Fruit fly (Drosophila melanogaster) whole organism, embryonic: ENCODE results near the gene mop.

Source experiments
- Bdp1 ChIP-seq: fragments of 200-800 bp; sonication (Bioruptor generic); optimal IDR thresholded peaks from 3 replicates; lab custom pipeline; 2016; ENCODE audit warnings: missing biosample characterization, missing genetic modification characterization
- CG10147 ChIP-seq: fragments of 200-800 bp; sonication (Bioruptor generic); optimal IDR thresholded peaks from 2 replicates; lab custom pipeline; 2019; ENCODE audit warnings: missing biosample characterization, mild to moderate bottlenecking, missing genetic modification characterization, moderate library complexity
- CG10654 ChIP-seq: fragments of 200-800 bp; sonication (Bioruptor generic); optimal IDR thresholded peaks from 2 replicates; lab custom pipeline; 2016; ENCODE audit warnings: missing biosample characterization, missing genetic modification characterization
- CG12071 ChIP-seq: fragments of 200-800 bp; sonication (Bioruptor generic); optimal IDR thresholded peaks from 3 replicates; lab custom pipeline; 2018; ENCODE audit warnings: missing biosample characterization, mild to moderate bottlenecking, missing genetic modification characterization
- CG15514 ChIP-seq: fragments of 200-800 bp; sonication (Bioruptor generic); optimal IDR thresholded peaks from 3 replicates; lab custom pipeline; 2017; ENCODE audit warnings: missing biosample characterization, missing genetic modification characterization, mild to moderate bottlenecking, moderate library complexity, missing genetic modification reagents
- CG16863 ChIP-seq: fragments of 200-800 bp; sonication (Bioruptor generic); optimal IDR thresholded peaks from 3 replicates; lab custom pipeline; 2016; ENCODE audit warnings: missing biosample characterization, missing genetic modification characterization
- CG17186 ChIP-seq: fragments of 200-800 bp; sonication (Bioruptor generic); optimal IDR thresholded peaks from 3 replicates; lab custom pipeline; 2017; ENCODE audit warnings: missing biosample characterization, missing genetic modification reagents, missing genetic modification characterization
- CG18599 ChIP-seq: fragments of 200-800 bp; sonication (Bioruptor generic); optimal IDR thresholded peaks from 3 replicates; lab custom pipeline; 2017; ENCODE audit warnings: missing biosample characterization, missing genetic modification characterization, mild to moderate bottlenecking, moderate library complexity, missing genetic modification reagents
- CG2199 ChIP-seq: fragments of 200-800 bp; sonication (Bioruptor generic); IDR thresholded peaks from 3 replicates; pipeline ENCODE4 v1.3.6; 2022; ENCODE audit warnings: missing biosample characterization, missing genetic modification characterization
- CG3726 ChIP-seq: fragments of 200-800 bp; sonication (Bioruptor generic); IDR thresholded peaks from 3 replicates; pipeline ENCODE4, ENCODE4 v1.3.6; 2022; ENCODE audit warnings: missing biosample characterization, missing genetic modification characterization
- CG6654 ChIP-seq: fragments of 200-800 bp; sonication (Bioruptor generic); optimal IDR thresholded peaks from 2 replicates; lab custom pipeline; 2017; ENCODE audit warnings: missing biosample characterization, mild to moderate bottlenecking, missing genetic modification characterization
- CG6791 ChIP-seq: fragments of 200-800 bp; sonication (Bioruptor generic); IDR thresholded peaks from 3 replicates; pipeline ENCODE4 v1.3.6; 2022; ENCODE audit warnings: missing biosample characterization, missing genetic modification characterization; ENCODE audit not compliant: partially characterized antibody
- CG7839 ChIP-seq: fragments of 200-800 bp; sonication (Bioruptor generic); optimal IDR thresholded peaks from 3 replicates; lab custom pipeline; 2018; ENCODE audit warnings: missing biosample characterization, mild to moderate bottlenecking, missing genetic modification characterization, moderate library complexity
- CG7928 ChIP-seq: fragments of 200-800 bp; sonication (Bioruptor generic); optimal IDR thresholded peaks from 2 replicates; lab custom pipeline; 2017; ENCODE audit warnings: missing biosample characterization, mild to moderate bottlenecking, missing genetic modification characterization
- CG8388 ChIP-seq: fragments of 200-800 bp; sonication (Bioruptor generic); optimal IDR thresholded peaks from 2 replicates; lab custom pipeline; 2019; ENCODE audit warnings: missing biosample characterization, mild to moderate bottlenecking, missing genetic modification characterization, moderate library complexity
- CG9817 ChIP-seq: fragments of 200-800 bp; sonication (Bioruptor generic); optimal IDR thresholded peaks from 2 replicates; lab custom pipeline; 2018; ENCODE audit warnings: missing biosample characterization, mild to moderate bottlenecking, missing genetic modification characterization, moderate library complexity
- CG9932 ChIP-seq: fragments of 200-800 bp; sonication (Bioruptor generic); IDR thresholded peaks from 2 replicates; pipeline ENCODE4 v1.3.6; 2022; ENCODE audit warnings: missing biosample characterization, missing genetic modification characterization
- CHES-1-like ChIP-seq: fragments of 200-800 bp; sonication (Bioruptor generic); optimal IDR thresholded peaks from 2 replicates; lab custom pipeline; 2016; ENCODE audit warnings: missing biosample characterization, missing genetic modification characterization
- Dad ChIP-seq: fragments of 200-800 bp; sonication (Bioruptor generic); optimal IDR thresholded peaks from 3 replicates; lab custom pipeline; 2016; ENCODE audit warnings: missing biosample characterization, missing genetic modification characterization
- Dek ChIP-seq: fragments of 200-800 bp; sonication (Bioruptor generic); optimal IDR thresholded peaks from 3 replicates; lab custom pipeline; 2019; ENCODE audit warnings: missing biosample characterization, mild to moderate bottlenecking, missing genetic modification characterization, moderate library complexity
- Drgx ChIP-seq: fragments of 200-800 bp; sonication (Bioruptor generic); IDR thresholded peaks from 2 replicates; pipeline ENCODE4 v1.3.6; 2022; ENCODE audit warnings: missing biosample characterization, missing genetic modification characterization
- Eip74EF ChIP-seq, 2 experiments: fragments of 200-800 bp in 1 of 2; fragments of >200 bp in 1 of 2; sonication (Bioruptor generic) in 1 of 2; optimal IDR thresholded peaks; 2 replicates each; lab custom pipeline; 2017 to 2019; ENCODE audit warnings: missing biosample characterization in 2 of 2, missing genetic modification characterization in 2 of 2, mild to moderate bottlenecking in 1 of 2, moderate library complexity in 1 of 2
- Elba2 ChIP-seq: fragments of 200-800 bp; sonication (Bioruptor generic); optimal IDR thresholded peaks from 3 replicates; lab custom pipeline; 2016; ENCODE audit warnings: missing biosample characterization, missing genetic modification characterization
- HLH3B ChIP-seq: fragments of 200-800 bp; sonication (Bioruptor generic); IDR thresholded peaks from 2 replicates; pipeline ENCODE4 v1.3.6; 2022; ENCODE audit warnings: missing biosample characterization, missing genetic modification characterization
- Hsf ChIP-seq: fragments of 200-800 bp; sonication (Bioruptor generic); optimal IDR thresholded peaks from 3 replicates; lab custom pipeline; 2016; ENCODE audit warnings: missing biosample characterization, missing genetic modification characterization
- Med ChIP-seq: fragments of 200-800 bp; sonication (Bioruptor generic); peaks from one replicate; lab custom pipeline; 2016; ENCODE audit warnings: missing biosample characterization, missing genetic modification characterization, mild to moderate bottlenecking, inconsistent platforms, moderate library complexity
- Rx ChIP-seq: fragments of 200-800 bp; sonication (Bioruptor generic); IDR thresholded peaks from 2 replicates; pipeline ENCODE4 v1.3.6; 2022; ENCODE audit warnings: missing biosample characterization, missing genetic modification characterization
- Taf1 ChIP-seq: fragments of 200-800 bp; sonication (Bioruptor generic); IDR thresholded peaks from 2 replicates; pipeline ENCODE4 v1.3.6; 2022; ENCODE audit warnings: missing biosample characterization, missing genetic modification characterization
- Xrp1 ChIP-seq: fragments of 200-800 bp; sonication (Bioruptor generic); IDR thresholded peaks from 2 replicates; pipeline ENCODE4 v1.3.6; 2022; ENCODE audit warnings: missing biosample characterization, missing genetic modification characterization
- corto ChIP-seq: fragments of 200-800 bp; sonication (Bioruptor generic); optimal IDR thresholded peaks from 2 replicates; lab custom pipeline; 2016; ENCODE audit warnings: missing biosample characterization, mild to moderate bottlenecking, missing genetic modification characterization, moderate library complexity
- dimm ChIP-seq: fragments of 200-800 bp; sonication (Bioruptor generic); IDR thresholded peaks from 2 replicates; pipeline ENCODE4 v1.3.6; 2022; ENCODE audit warnings: missing biosample characterization, missing genetic modification characterization
- dmrt99B ChIP-seq: fragments of 200-800 bp; sonication (Bioruptor generic); optimal IDR thresholded peaks from 2 replicates; lab custom pipeline; 2018; ENCODE audit warnings: missing biosample characterization, mild to moderate bottlenecking, missing genetic modification characterization, moderate library complexity
- fd3F ChIP-seq: fragments of 200-800 bp; sonication (Bioruptor generic); optimal IDR thresholded peaks from 2 replicates; lab custom pipeline; 2018; ENCODE audit warnings: missing biosample characterization, mild to moderate bottlenecking, missing genetic modification characterization, moderate library complexity
- gfzf ChIP-seq: fragments of 200-800 bp; sonication (Bioruptor generic); optimal IDR thresholded peaks from 2 replicates; lab custom pipeline; 2016; ENCODE audit warnings: missing biosample characterization, mild to moderate bottlenecking, missing genetic modification characterization, moderate library complexity
- hb ChIP-seq: fragments of 200-800 bp; sonication (Bioruptor generic); IDR thresholded peaks from 3 replicates; pipeline ENCODE4 v1.3.6; 2022; ENCODE audit warnings: missing biosample characterization, missing genetic modification characterization; ENCODE audit not compliant: partially characterized antibody
- klu ChIP-seq: fragments of 200-800 bp; sonication (Bioruptor generic); IDR thresholded peaks from 2 replicates; pipeline ENCODE4 v1.3.6; 2022; ENCODE audit warnings: missing biosample characterization, missing genetic modification characterization
- maf-S ChIP-seq: fragments of 200-800 bp; sonication (Bioruptor generic); optimal IDR thresholded peaks from 2 replicates; lab custom pipeline; 2016; ENCODE audit warnings: missing biosample characterization, missing genetic modification characterization
- pfk ChIP-seq: fragments of 200-800 bp; sonication (Bioruptor generic); optimal IDR thresholded peaks from 2 replicates; lab custom pipeline; 2018; ENCODE audit warnings: missing biosample characterization, mild to moderate bottlenecking, missing genetic modification characterization, moderate library complexity
- pho ChIP-seq: fragments of 200-800 bp; sonication (Bioruptor generic); optimal IDR thresholded peaks from 2 replicates; lab custom pipeline; 2016; ENCODE audit warnings: missing biosample characterization, missing genetic modification characterization
- pita ChIP-seq: fragments of 200-800 bp; sonication (Bioruptor generic); optimal IDR thresholded peaks from 2 replicates; lab custom pipeline; 2017; ENCODE audit warnings: missing biosample characterization, mild to moderate bottlenecking, missing genetic modification characterization
- slou ChIP-seq: fragments of 200-800 bp; sonication (Bioruptor generic); optimal IDR thresholded peaks from 3 replicates; lab custom pipeline; 2016; ENCODE audit warnings: missing biosample characterization, missing genetic modification characterization
- slp2 ChIP-seq: fragments of 200-800 bp; sonication (Bioruptor generic); optimal IDR thresholded peaks from 2 replicates; lab custom pipeline; 2016; ENCODE audit warnings: missing biosample characterization, missing genetic modification characterization
- so ChIP-seq: fragments of 200-800 bp; sonication (Bioruptor generic); IDR thresholded peaks from 3 replicates; pipeline ENCODE4 v1.3.6; 2022; ENCODE audit warnings: missing biosample characterization, missing genetic modification characterization
- ssp ChIP-seq: fragments of 200-800 bp; sonication (Bioruptor generic); IDR thresholded peaks from 2 replicates; pipeline ENCODE4 v1.3.6; 2022; ENCODE audit warnings: missing biosample characterization, missing genetic modification characterization
- sug ChIP-seq: fragments of 200-800 bp; optimal IDR thresholded peaks from 2 replicates; lab custom pipeline; 2019; ENCODE audit warnings: missing biosample characterization, mild to moderate bottlenecking, missing genetic modification characterization, moderate library complexity
- zen ChIP-seq: fragments of 200-800 bp; sonication (Bioruptor generic); optimal IDR thresholded peaks from 3 replicates; lab custom pipeline; 2018; ENCODE audit warnings: missing biosample characterization, mild to moderate bottlenecking, missing genetic modification characterization, moderate library complexity
- zf30C ChIP-seq: fragments of 200-800 bp; sonication (Bioruptor generic); optimal IDR thresholded peaks from 3 replicates; lab custom pipeline; 2018; ENCODE audit warnings: missing biosample characterization, mild to moderate bottlenecking, missing genetic modification characterization

mop gene

dm6 chr3L:14803236-14803635 is 27.3 kb upstream of the mop start, which contains the start of gene gnu (continued):
- TF ChIP-seq Elba2 (peak; percentile 76), so (GFP tag; lab: Robert Waterston, UW) (no peak), Dad (GFP tag; lab: Kevin White, UChicago) (no peak), CG12071 (GFP tag; lab: Kevin White, UChicago) (no peak), CG15514 (GFP tag; lab: Kevin White, UChicago) (no peak), CG10147 (GFP tag; lab: Kevin White, UChicago) (no peak), HLH3B (GFP tag; lab: Robert Waterston, UW) (no peak), gfzf (GFP tag; lab: Kevin White, UChicago) (peak; percentile 39), zen (tag; lab: Kevin White, UChicago) (peak; percentile 75), klu (GFP tag; lab: Robert Waterston, UW) (no peak)

DNA sequence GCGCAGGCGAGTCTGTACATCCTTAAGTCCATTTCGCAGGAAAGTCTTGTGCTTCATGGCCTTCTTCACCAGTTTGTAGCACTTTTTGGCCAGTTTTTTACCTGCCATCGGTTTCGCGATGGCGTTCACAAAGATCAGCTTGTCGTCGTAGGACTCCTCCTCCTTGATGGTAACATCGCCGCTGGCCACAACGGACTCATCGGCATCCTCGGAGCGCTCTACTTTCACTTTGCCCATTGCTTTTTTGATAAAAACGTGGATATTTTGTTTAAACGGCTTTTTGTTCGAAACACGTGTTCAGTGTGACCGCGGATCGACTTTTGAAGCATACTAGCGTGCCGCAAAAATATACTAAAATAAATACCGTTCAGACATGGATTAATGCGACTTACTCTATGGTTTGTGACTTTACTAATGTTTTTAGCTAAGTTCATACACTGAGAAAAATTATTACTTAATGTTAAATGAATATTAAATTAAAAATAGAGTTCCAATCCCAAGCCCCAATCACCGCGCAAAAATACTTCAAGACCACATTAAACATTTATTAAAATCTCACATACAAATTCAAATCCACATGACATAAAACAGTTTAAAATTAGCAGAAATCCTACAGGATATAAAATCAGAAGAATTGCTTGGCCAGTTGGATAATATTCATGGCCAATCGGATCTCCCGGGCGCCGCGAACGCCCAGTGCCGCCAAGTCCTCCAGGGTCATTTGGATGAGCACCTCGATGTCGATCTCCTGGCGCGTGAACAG is 26.1 kb upstream of the mop start, which contains the start of gene NHP2:
Gene NHP2, minus strand, starts transcription at position 315 of the 763 bp plus-strand sequence.
- TF ChIP-seq pfk (GFP tag; lab: Kevin White, UChicago) (no peak), CG10654 (GFP tag; lab: Kevin White, UChicago) (peak; percentile 77), Hsf (GFP tag; lab: Kevin White, UChicago) (peak; percentile 81), Eip74EF (GFP tag; optimal IDR thresholded peaks at IDR 0.05; lab: Kevin White, UChicago) (no peak), CG3726 (GFP tag; lab: Robert Waterston, UW) (no peak), Med (GFP tag; lab: Kevin White, UChicago) (peak; percentile 93), CG18599 (GFP tag; lab: Kevin White, UChicago) (peak; percentile 88), CG16863 (GFP tag; lab: Kevin White, UChicago) (peak; percentile 33), Xrp1 (GFP tag; lab: Robert Waterston, UW) (peak; percentile 88), slp2 (peak; percentile 39), Dek (tag; lab: Kevin White, UChicago) (peak; percentile 88), CG6654 (GFP tag; lab: Kevin White, UChicago) (peak; percentile 51), hb (GFP tag; lab: Robert Waterston, UW) (no peak), CG2199 (GFP tag; lab: Robert Waterston, UW) (0 out of 3 replicates have a peak, but pooled peaks have one; percentile 33), ssp (GFP tag; lab: Robert Waterston, UW) (peak; percentile 65), Bdp1 (GFP tag; lab: Kevin White, UChicago) (peak; percentile 53), CG17186 (GFP tag; lab: Kevin White, UChicago) (peak; percentile 18), slou (GFP tag; lab: Kevin White, UChicago) (peak; percentile 66), CG6791 (GFP tag; lab: Robert Waterston, UW) (peak; percentile 75), zf30C (GFP tag; lab: Kevin White, UChicago) (peak; percentile 96), CHES-1-like (GFP tag; lab: Kevin White, UChicago) (peak; percentile 21), Rx (GFP tag; lab: Robert Waterston, UW) (peak; percentile 81), dimm (no peak; the same call in 1 of the 2 replicates), maf-S (GFP tag; lab: Kevin White, UChicago) (peak; percentile 52), Drgx (GFP tag; lab: Robert Waterston, UW) (peak; percentile 80), fd3F (GFP tag; lab: Kevin White, UChicago) (peak; percentile 62), CG8388 (peak; percentile 80), CG7928 (GFP tag; lab: Kevin White, UChicago) (peak; percentile 49), corto (GFP tag; lab: Kevin White, UChicago) (peak; percentile 25), pita (peak; percentile 79), CG9817 (peak; percentile 80), sug (tag; lab: Kevin White, UChicago) (no peak), pho (GFP tag; lab: Kevin White, UChicago) (peak; percentile 71), Taf1 (GFP tag; lab: Robert Waterston, UW) (peak; percentile 45; the same call in 1 of the 2 replicates), CG9932 (GFP tag; lab: Robert Waterston, UW) (peak; percentile 84), dmrt99B (tag; lab: Kevin White, UChicago) (no peak), CG7839 (tag; lab: Kevin White, UChicago) (peak; percentile 86)
